Worm (Caenorhabditis elegans) whole organism, L1 larva: ENCODE data around the gene VF13D12L.3.

Experiments used
- C16A3.4 ChIP-seq: fragments of 150-350 bp; optimal IDR thresholded peaks from 2 replicates; lab custom pipeline; 2014; ENCODE audit warnings: missing biosample characterization, missing genetic modification characterization
- C34B4.2 ChIP-seq: sonication (generic microtip); optimal IDR thresholded peaks from 2 replicates; lab custom pipeline; 2017; ENCODE audit warnings: mild to moderate bottlenecking, missing genetic modification characterization, missing compliant biosample characterization
- F16B12.6 ChIP-seq: fragments of 150-350 bp; optimal IDR thresholded peaks from 2 replicates; lab custom pipeline; 2014; ENCODE audit warnings: missing biosample characterization, missing genetic modification characterization
- Y116A8C.19 ChIP-seq: sonication (generic microtip); optimal IDR thresholded peaks from 2 replicates; lab custom pipeline; 2016; ENCODE audit warnings: missing compliant biosample characterization, missing genetic modification characterization, borderline replicate concordance
- aha-1 ChIP-seq: fragments of 150-350 bp; optimal IDR thresholded peaks from 2 replicates; lab custom pipeline; 2014; ENCODE audit warnings: missing biosample characterization, missing genetic modification characterization
- alr-1 ChIP-seq: fragments of 200-800 bp; sonication (Bioruptor generic); optimal IDR thresholded peaks from 2 replicates; lab custom pipeline; 2018; ENCODE audit warnings: borderline replicate concordance, mild to moderate bottlenecking, missing genetic modification characterization, missing compliant biosample characterization
- aly-2 ChIP-seq: fragments of 150-350 bp; optimal IDR thresholded peaks from 2 replicates; lab custom pipeline; 2014; ENCODE audit warnings: missing biosample characterization, missing genetic modification characterization
- ceh-82 ChIP-seq, 3 experiments: fragments of 150-350 bp in 1 of 3; sonication (generic microtip) in 2 of 3; optimal IDR thresholded peaks; 2 replicates each; lab custom pipeline; 2014 to 2017; ENCODE audit warnings: missing biosample characterization in 3 of 3, missing genetic modification characterization in 3 of 3
- ceh-90 ChIP-seq: sonication (generic microtip); optimal IDR thresholded peaks from 2 replicates; lab custom pipeline; 2016; ENCODE audit warnings: missing genetic modification characterization, missing compliant biosample characterization
- ces-1 ChIP-seq: fragments of 150-350 bp; optimal IDR thresholded peaks from 2 replicates; lab custom pipeline; 2014; ENCODE audit warnings: missing biosample characterization, missing genetic modification reagents, missing genetic modification characterization
- dpl-1 ChIP-seq, 3 experiments: fragments of 150-350 bp in 2 of 3; sonication (generic microtip) in 1 of 3; optimal IDR thresholded peaks; 2 replicates each; lab custom pipeline; 2014 to 2017; ENCODE audit warnings: missing biosample characterization in 3 of 3, missing genetic modification characterization in 3 of 3, missing genetic modification reagents in 3 of 3
- dsc-1 ChIP-seq: sonication (generic microtip); optimal IDR thresholded peaks from 2 replicates; lab custom pipeline; 2016; ENCODE audit warnings: mild to moderate bottlenecking, missing genetic modification characterization, missing compliant biosample characterization
- efl-3 ChIP-seq: fragments of 200-800 bp; sonication (Bioruptor generic); optimal IDR thresholded peaks from 2 replicates; lab custom pipeline; 2018; ENCODE audit warnings: mild to moderate bottlenecking, missing genetic modification characterization, missing compliant biosample characterization
- fkh-10 ChIP-seq: sonication (generic microtip); optimal IDR thresholded peaks from 2 replicates; lab custom pipeline; 2017; ENCODE audit warnings: missing biosample characterization, missing genetic modification reagents, missing genetic modification characterization
- fkh-4 ChIP-seq: sonication (generic microtip); optimal IDR thresholded peaks from 2 replicates; lab custom pipeline; 2016; ENCODE audit warnings: missing compliant biosample characterization, missing genetic modification characterization, borderline replicate concordance
- fkh-8 ChIP-seq: sonication (generic microtip); optimal IDR thresholded peaks from 2 replicates; lab custom pipeline; 2016; ENCODE audit warnings: mild to moderate bottlenecking, missing genetic modification characterization, missing compliant biosample characterization
- grh-1 ChIP-seq: fragments of 200-800 bp; sonication (Bioruptor generic); IDR thresholded peaks from 2 replicates; pipeline ENCODE4 v1.3.6; 2022; ENCODE audit warnings: missing genetic modification reagents, missing genetic modification characterization, missing compliant biosample characterization
- hlh-17 ChIP-seq: fragments of 200-800 bp; sonication (Bioruptor generic); optimal IDR thresholded peaks from 2 replicates; lab custom pipeline; 2018; ENCODE audit warnings: missing genetic modification characterization, mild to moderate bottlenecking, missing compliant biosample characterization, moderate library complexity, borderline replicate concordance
- hlh-4 ChIP-seq: sonication (generic microtip); optimal IDR thresholded peaks from 2 replicates; lab custom pipeline; 2016; ENCODE audit warnings: mild to moderate bottlenecking, missing genetic modification characterization, missing compliant biosample characterization
- hpl-2 ChIP-seq: fragments of 150-350 bp; optimal IDR thresholded peaks from 2 replicates; lab custom pipeline; 2014; ENCODE audit warnings: missing biosample characterization, missing genetic modification reagents, missing genetic modification characterization
- isw-1 ChIP-seq: fragments of 200-800 bp; sonication (Bioruptor generic); IDR thresholded peaks from 2 replicates; pipeline ENCODE4 v1.3.6; 2022; ENCODE audit warnings: missing genetic modification characterization, missing compliant biosample characterization
- lin-13 ChIP-seq: fragments of 150-350 bp; optimal IDR thresholded peaks from 2 replicates; lab custom pipeline; 2014; ENCODE audit warnings: missing biosample characterization, missing genetic modification reagents, missing genetic modification characterization
- lin-14 ChIP-seq: fragments of 200-800 bp; sonication (Bioruptor generic); optimal IDR thresholded peaks from 2 replicates; lab custom pipeline; 2018; ENCODE audit warnings: mild to moderate bottlenecking, missing genetic modification characterization, moderate library complexity, missing compliant biosample characterization
- lin-15B ChIP-seq: fragments of 150-350 bp; sonication (generic microtip); optimal IDR thresholded peaks from 3 replicates; lab custom pipeline; 2014; ENCODE audit warnings: missing biosample characterization, missing genetic modification characterization
- lin-35 ChIP-seq, 2 experiments: fragments of 150-350 bp; optimal IDR thresholded peaks; 2 replicates each; lab custom pipeline; 2014; ENCODE audit warnings: missing biosample characterization in 2 of 2, missing genetic modification characterization in 2 of 2, missing genetic modification reagents in 2 of 2
- lir-3 ChIP-seq: sonication (generic microtip); optimal IDR thresholded peaks from 2 replicates; lab custom pipeline; 2016; ENCODE audit warnings: mild to moderate bottlenecking, missing genetic modification characterization, moderate library complexity, missing compliant biosample characterization; ENCODE audit not compliant: poor library complexity
- lsy-2 ChIP-seq, 2 experiments: fragments of 150-350 bp; optimal IDR thresholded peaks; 2 replicates each; lab custom pipeline; 2014; ENCODE audit warnings: missing biosample characterization in 2 of 2, missing genetic modification characterization in 2 of 2
- mab-9 ChIP-seq: fragments of 200-800 bp; sonication (Bioruptor generic); IDR thresholded peaks from 2 replicates; pipeline ENCODE4 v1.3.6; 2022; ENCODE audit warnings: missing genetic modification reagents, missing genetic modification characterization, missing compliant biosample characterization
- mef-2 ChIP-seq: fragments of 150-350 bp; optimal IDR thresholded peaks from 2 replicates; lab custom pipeline; 2014; ENCODE audit warnings: missing biosample characterization, missing genetic modification characterization
- mep-1 ChIP-seq: fragments of 150-350 bp; optimal IDR thresholded peaks from 2 replicates; lab custom pipeline; 2014; ENCODE audit warnings: missing biosample characterization, missing genetic modification characterization
- nhr-11 ChIP-seq: fragments of 150-350 bp; optimal IDR thresholded peaks from 2 replicates; lab custom pipeline; 2014; ENCODE audit warnings: missing biosample characterization, missing genetic modification characterization
- nhr-12 ChIP-seq: sonication (generic microtip); optimal IDR thresholded peaks from 2 replicates; lab custom pipeline; 2017; ENCODE audit warnings: missing biosample characterization, missing genetic modification characterization
- nhr-47 ChIP-seq: sonication (generic microtip); optimal IDR thresholded peaks from 2 replicates; lab custom pipeline; 2016; ENCODE audit warnings: mild to moderate bottlenecking, missing genetic modification characterization, moderate library complexity, missing compliant biosample characterization
- nhr-71 ChIP-seq: sonication (generic microtip); optimal IDR thresholded peaks from 2 replicates; lab custom pipeline; 2016; ENCODE audit warnings: mild to moderate bottlenecking, missing genetic modification characterization, moderate library complexity, missing compliant biosample characterization
- nhr-76 ChIP-seq: sonication (generic microtip); optimal IDR thresholded peaks from 2 replicates; lab custom pipeline; 2017; ENCODE audit warnings: missing biosample characterization, missing genetic modification characterization
- nhr-84 ChIP-seq: sonication (generic microtip); optimal IDR thresholded peaks from 2 replicates; lab custom pipeline; 2017; ENCODE audit warnings: missing biosample characterization, missing genetic modification characterization
- nhr-85 ChIP-seq: sonication (generic microtip); peaks from one replicate; lab custom pipeline; 2016; ENCODE audit warnings: missing genetic modification characterization, inconsistent platforms, missing compliant biosample characterization
- pax-3 ChIP-seq: fragments of 200-800 bp; sonication (Bioruptor generic); optimal IDR thresholded peaks from 2 replicates; lab custom pipeline; 2018; ENCODE audit warnings: mild to moderate bottlenecking, missing genetic modification characterization, moderate library complexity, missing compliant biosample characterization
- pqm-1 ChIP-seq: sonication (generic microtip); optimal IDR thresholded peaks from 3 replicates; lab custom pipeline; 2017; ENCODE audit warnings: missing biosample characterization, missing genetic modification characterization
- rnt-1 ChIP-seq: sonication (generic microtip); optimal IDR thresholded peaks from 2 replicates; lab custom pipeline; 2016; ENCODE audit warnings: mild to moderate bottlenecking, missing genetic modification characterization, moderate library complexity, missing compliant biosample characterization
- snu-23 ChIP-seq: sonication (generic microtip); optimal IDR thresholded peaks from 2 replicates; lab custom pipeline; 2016; ENCODE audit warnings: missing genetic modification characterization, missing compliant biosample characterization
- sox-4 ChIP-seq: sonication (generic microtip); optimal IDR thresholded peaks from 2 replicates; lab custom pipeline; 2016; ENCODE audit warnings: missing genetic modification characterization, missing compliant biosample characterization
- swsn-7 ChIP-seq: sonication (generic microtip); optimal IDR thresholded peaks from 2 replicates; lab custom pipeline; 2016; ENCODE audit warnings: missing genetic modification characterization, missing compliant biosample characterization
- tlp-1 ChIP-seq: fragments of 150-350 bp; optimal IDR thresholded peaks from 2 replicates; lab custom pipeline; 2014; ENCODE audit warnings: missing biosample characterization, missing genetic modification characterization
- unc-30 ChIP-seq: sonication (generic microtip); optimal IDR thresholded peaks from 2 replicates; lab custom pipeline; 2017; ENCODE audit warnings: missing biosample characterization, missing genetic modification characterization
- unc-86 ChIP-seq: sonication (generic microtip); optimal IDR thresholded peaks from 2 replicates; lab custom pipeline; 2016; ENCODE audit warnings: missing genetic modification characterization, missing compliant biosample characterization
- vab-15 ChIP-seq: sonication (generic microtip); optimal IDR thresholded peaks from 2 replicates; lab custom pipeline; 2017; ENCODE audit warnings: missing genotype, mild to moderate bottlenecking, missing genetic modification characterization, missing compliant biosample characterization
- zip-4 ChIP-seq: fragments of 200-800 bp; sonication (Bioruptor generic); optimal IDR thresholded peaks from 2 replicates; lab custom pipeline; 2018; ENCODE audit warnings: mild to moderate bottlenecking, missing genetic modification characterization, moderate library complexity, missing compliant biosample characterization
- ztf-11 ChIP-seq, 2 experiments: sonication (generic microtip); optimal IDR thresholded peaks; 2 replicates each; lab custom pipeline; 2016 to 2017; ENCODE audit warnings: missing genetic modification characterization in 2 of 2, missing biosample characterization in 1 of 2, missing compliant biosample characterization in 1 of 2
- ztf-4 ChIP-seq: fragments of 150-350 bp; optimal IDR thresholded peaks from 2 replicates; lab custom pipeline; 2014; ENCODE audit warnings: missing biosample characterization, missing genetic modification characterization

The VF13D12L.3 gene

ce11 chrII:11658854-11659253 lies 47.0 kb upstream of the VF13D12L.3 start:
- TF ChIP-seq mep-1 (no peak), fkh-4 (tag; lab: Kevin White, UChicago) (peak; percentile 38), nhr-85 (tag; lab: Kevin White, UChicago) (no peak)

- no peak for TF ChIP-seq C34B4.2 (tag; lab: Kevin White, UChicago)
- no peak for TF ChIP-seq ces-1 (GFP tag; lab: Kevin White, UChicago)
- TF ChIP-seq ztf-4 (tag; lab: Kevin White, UChicago), result no peak
- no peak for TF ChIP-seq mep-1
- TF ChIP-seq vab-15 (tag; lab: Kevin White, UChicago), result no peak
- TF ChIP-seq pax-3, result no peak
- TF ChIP-seq rnt-1 (tag; lab: Kevin White, UChicago), result peak; percentile 87
- TF ChIP-seq mab-9 (GFP tag; lab: Robert Waterston, UW), result no peak
- TF ChIP-seq hlh-4 (tag; lab: Kevin White, UChicago), result no peak
- TF ChIP-seq lir-3 (tag; lab: Kevin White, UChicago), result peak; percentile 36
- TF ChIP-seq pqm-1 (tag; lab: Kevin White, UChicago), result no peak
- TF ChIP-seq unc-30, result no peak
- TF ChIP-seq lin-35 (GFP tag; optimal IDR thresholded peaks at IDR 0.05; lab: Kevin White, UChicago), result peak; percentile 85 to 91
- no peak for TF ChIP-seq sox-4
- no peak for TF ChIP-seq tlp-1 (tag; lab: Kevin White, UChicago)
- TF ChIP-seq zip-4 (GFP tag; lab: Kevin White, UChicago), result no peak
- TF ChIP-seq Y116A8C.19 (tag; lab: Kevin White, UChicago), result no peak
- peak; percentile 81 to 88 (median 87) for TF ChIP-seq dpl-1 (GFP tag; optimal IDR thresholded peaks at IDR 0.05; lab: Kevin White, UChicago)
- peak; percentile 59; the same call in 1 of the 2 replicates for TF ChIP-seq grh-1 (GFP tag; lab: Robert Waterston, UW)
- TF ChIP-seq lin-15B, result peak; percentile 62
- TF ChIP-seq F16B12.6 (tag; lab: Kevin White, UChicago), result peak; percentile 64
- peak in 1 of 2 experiments; percentile 84 for TF ChIP-seq lsy-2 (tag; optimal IDR thresholded peaks at IDR 0.05; lab: Kevin White, UChicago)
- TF ChIP-seq nhr-71 (tag; lab: Kevin White, UChicago), result no peak
- TF ChIP-seq nhr-84 (tag; lab: Kevin White, UChicago), result no peak
- peak; percentile 82 for TF ChIP-seq snu-23 (GFP tag; lab: Kevin White, UChicago)
- no peak for TF ChIP-seq mef-2
- no peak for TF ChIP-seq dsc-1 (tag; lab: Kevin White, UChicago)
- peak; percentile 47 for TF ChIP-seq isw-1 (GFP tag; lab: Robert Waterston, UW)
- no peak for TF ChIP-seq ceh-90 (tag; lab: Kevin White, UChicago)
- no peak for TF ChIP-seq nhr-47
- peak; percentile 49 for TF ChIP-seq aly-2
- no peak for TF ChIP-seq nhr-11 (tag; lab: Kevin White, UChicago)
- no peak for TF ChIP-seq fkh-10 (GFP tag; lab: Kevin White, UChicago)
- peak; percentile 58 for TF ChIP-seq hpl-2 (GFP tag; lab: Kevin White, UChicago)
- TF ChIP-seq aha-1 (tag; lab: Kevin White, UChicago), result no peak
- peak; percentile 42 to 77 (median 74) for TF ChIP-seq ceh-82 (tag; optimal IDR thresholded peaks at IDR 0.05; lab: Kevin White, UChicago)
- peak; percentile 68 for TF ChIP-seq swsn-7 (tag; lab: Kevin White, UChicago)
- TF ChIP-seq nhr-76 (tag; lab: Kevin White, UChicago), result no peak
- peak; percentile 39 for TF ChIP-seq lin-13 (GFP tag; lab: Kevin White, UChicago)
- no peak for TF ChIP-seq hlh-17 (GFP tag; lab: Kevin White, UChicago)
- TF ChIP-seq C16A3.4, result peak; percentile 82
- peak; percentile 48 for TF ChIP-seq unc-86 (tag; lab: Kevin White, UChicago)
- TF ChIP-seq ztf-11 (tag; optimal IDR thresholded peaks at IDR 0.05; lab: Kevin White, UChicago), result peak in 1 of 2 experiments; percentile 28
- no peak for TF ChIP-seq lin-14
- TF ChIP-seq nhr-12 (tag; lab: Kevin White, UChicago), result no peak
- no peak for TF ChIP-seq alr-1 (tag; lab: Kevin White, UChicago)
- TF ChIP-seq efl-3 (GFP tag; lab: Kevin White, UChicago), result no peak
- peak; percentile 26 for TF ChIP-seq fkh-8
These were observed 29.8 kb upstream of the VF13D12L.3 start, which contains the start of the genes trr-1 and C47D12.2 for ce11 chrII:11675877-11676473. TSS of gene trr-1 (minus strand) at chrII:11675927. TSS of gene C47D12.2 (plus strand) at chrII:11676306.
